Fruit fly (Drosophila melanogaster): ENCODE measurements around the gene Cyp313a3.

DNA sequence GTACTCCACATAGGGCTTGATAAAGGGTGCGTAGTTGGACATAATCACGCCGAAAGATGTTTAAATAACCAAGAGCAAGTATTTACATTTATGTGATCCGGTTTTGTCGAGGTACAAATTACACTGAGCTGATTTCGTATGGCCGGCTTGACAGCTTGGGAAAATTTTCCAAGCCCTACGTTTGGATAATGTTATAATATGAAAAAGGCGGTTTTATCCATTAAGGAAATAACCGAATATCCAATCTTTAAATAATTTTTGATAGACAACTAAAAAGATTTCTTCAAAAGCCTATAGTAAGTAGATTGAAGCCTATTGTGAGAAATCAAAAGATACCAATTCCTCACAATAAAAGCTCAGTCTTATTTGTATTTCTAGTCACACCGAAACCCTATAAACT, 44.2 kb downstream of the Cyp313a3 start, which contains the start of the genes eIF3d2 and CG43450:
- TF ChIP-seq Sin3A (optimal IDR thresholded peaks at IDR 0.05): no peak
- TF ChIP-seq ttk (optimal IDR thresholded peaks at IDR 0.05): no peak
- TF ChIP-seq h (optimal IDR thresholded peaks at IDR 0.05): no peak
- no peak for TF ChIP-seq insv (optimal IDR thresholded peaks at IDR 0.05)

All from Kc167 (cell line).